Worm (Caenorhabditis elegans) whole organism, midembryonic: ENCODE results near the gene gstk-2.
"Not testable (repeated sequence)": the region's sequence is repeated elsewhere in the genome, so short reads cannot be mapped to it uniquely, and the experiment has no call there.

ENCODE experiments used
- T22C8.4 ChIP-seq: fragments of 200-800 bp; sonication (Bioruptor generic); IDR thresholded peaks from 2 replicates; pipeline ENCODE4 v1.3.6; 2022; ENCODE audit warnings: missing genetic modification characterization, missing compliant biosample characterization
- cog-1 ChIP-seq: sonication (generic microtip); optimal IDR thresholded peaks from 2 replicates; lab custom pipeline; 2016; ENCODE audit warnings: missing genetic modification characterization, missing compliant biosample characterization
- flt-1 ChIP-seq: fragments of 200-800 bp; sonication (Bioruptor generic); IDR thresholded peaks from 2 replicates; pipeline ENCODE4 v1.3.6; 2022; ENCODE audit warnings: missing genetic modification characterization, missing compliant biosample characterization
- klf-2 ChIP-seq: fragments of 200-800 bp; sonication (Bioruptor generic); conservative IDR thresholded peaks from 2 replicates; pipeline ENCODE4 v1.3.6; 2022; ENCODE audit warnings: missing genetic modification reagents, missing genetic modification characterization, missing compliant biosample characterization
- med-1 ChIP-seq: sonication (generic microtip); optimal IDR thresholded peaks from 2 replicates; lab custom pipeline; 2017; ENCODE audit warnings: missing genetic modification characterization, mild to moderate bottlenecking, missing compliant biosample characterization, antibody characterized with exemption, missing genetic modification reagents; ENCODE audit not compliant: insufficient read depth
- ref-1 ChIP-seq: fragments of 200-800 bp; sonication (Bioruptor generic); conservative IDR thresholded peaks from 2 replicates; pipeline ENCODE4 v1.3.6; 2022; ENCODE audit warnings: missing genetic modification reagents, missing genetic modification characterization, missing compliant biosample characterization
- tab-1 ChIP-seq: fragments of 200-800 bp; sonication (Bioruptor generic); IDR thresholded peaks from 2 replicates; pipeline ENCODE4 v1.3.6; 2022; ENCODE audit warnings: missing genetic modification characterization, missing compliant biosample characterization
- ztf-23 ChIP-seq: fragments of 200-800 bp; sonication (Bioruptor generic); IDR thresholded peaks from 2 replicates; pipeline ENCODE4 v1.3.6; 2022; ENCODE audit warnings: missing genetic modification reagents, missing genetic modification characterization, missing compliant biosample characterization
- ztf-29 ChIP-seq: fragments of 200-800 bp; sonication (Bioruptor generic); IDR thresholded peaks from 2 replicates; pipeline ENCODE4 v1.3.6; 2022; ENCODE audit warnings: missing genetic modification reagents, missing genetic modification characterization, missing compliant biosample characterization

The gstk-2 gene

ce11 chrIV:7258253-7258652, 16.2 kb upstream of the gstk-2 start, which contains the start of gene C06E4.6:
Gene C06E4.6 (minus strand): TSS chrIV:7258303.
- TF ChIP-seq klf-2 (GFP tag; lab: Robert Waterston, UW): no peak
- TF ChIP-seq med-1 (GFP tag; lab: Kevin White, UChicago): no peak
- TF ChIP-seq flt-1: no peak
- TF ChIP-seq ztf-29 (GFP tag; lab: Robert Waterston, UW): no peak
- TF ChIP-seq cog-1 (tag; lab: Kevin White, UChicago): no peak
- TF ChIP-seq ztf-23 (GFP tag; lab: Robert Waterston, UW): no peak
- TF ChIP-seq tab-1 (GFP tag; lab: Robert Waterston, UW): no peak
- no peak for TF ChIP-seq T22C8.4
- no peak for TF ChIP-seq ref-1 (GFP tag; lab: Robert Waterston, UW)

- TF ChIP-seq tab-1, ztf-29, ref-1 (GFP tag; lab: Robert Waterston, UW): not testable (repeated sequence)
Observed at ce11 chrIV:7254690-7255089, 12.6 kb upstream of the gstk-2 start, which contains the start of gene C06E4.5. Gene C06E4.5 (plus strand): TSS chrIV:7254990.

ce11 chrIV:7253271-7253670, 11.2 kb upstream of the gstk-2 start:
- TF ChIP-seq med-1 (GFP tag; lab: Kevin White, UChicago): no peak
- TF ChIP-seq ztf-29 (GFP tag; lab: Robert Waterston, UW): no peak
- TF ChIP-seq flt-1: no peak
- no peak for TF ChIP-seq tab-1 (GFP tag; lab: Robert Waterston, UW)
- no peak for TF ChIP-seq klf-2 (GFP tag; lab: Robert Waterston, UW)
- no peak for TF ChIP-seq T22C8.4
- TF ChIP-seq ref-1 (GFP tag; lab: Robert Waterston, UW): no peak

- no peak for TF ChIP-seq med-1 (GFP tag; lab: Kevin White, UChicago)
- no peak for TF ChIP-seq ztf-29 (GFP tag; lab: Robert Waterston, UW)
- no peak for TF ChIP-seq flt-1
Observed at ce11 chrIV:7250158-7250557, 8.1 kb upstream of the gstk-2 start, which contains the start of gene D2024.18. Gene D2024.18 (plus strand): TSS chrIV:7250458.

- not testable (repeated sequence) for TF ChIP-seq med-1 (GFP tag; lab: Kevin White, UChicago); ref-1 (GFP tag; lab: Robert Waterston, UW); T22C8.4
Observed at ce11 chrIV:7247243-7247642, 5.2 kb upstream of the gstk-2 start, which contains the start of gene D2024.1. Gene D2024.1 (plus strand): TSS chrIV:7247543.

ce11 chrIV:7246553-7246952, 4.5 kb upstream of the gstk-2 start, which contains the start of gene col-114:
Gene col-114 (minus strand): TSS chrIV:7246653.
- no peak for TF ChIP-seq ztf-29 (GFP tag; lab: Robert Waterston, UW)
- TF ChIP-seq med-1 (GFP tag; lab: Kevin White, UChicago): no peak
- TF ChIP-seq flt-1: no peak
- TF ChIP-seq cog-1 (tag; lab: Kevin White, UChicago): no peak
- TF ChIP-seq ref-1 (GFP tag; lab: Robert Waterston, UW): no peak
- no peak for TF ChIP-seq klf-2 (GFP tag; lab: Robert Waterston, UW)
- no peak for TF ChIP-seq T22C8.4
- TF ChIP-seq ztf-23 (GFP tag; lab: Robert Waterston, UW): no peak
- TF ChIP-seq tab-1 (GFP tag; lab: Robert Waterston, UW): no peak

- TF ChIP-seq ztf-29 (GFP tag; lab: Robert Waterston, UW) (no peak), med-1 (GFP tag; lab: Kevin White, UChicago) (no peak), cog-1 (tag; lab: Kevin White, UChicago) (no peak), klf-2 (GFP tag; lab: Robert Waterston, UW) (no peak), ztf-23 (GFP tag; lab: Robert Waterston, UW) (no peak), flt-1 (no peak), T22C8.4 (no peak), tab-1 (GFP tag; lab: Robert Waterston, UW) (no peak), ref-1 (GFP tag; lab: Robert Waterston, UW) (no peak)
Observed at ce11 chrIV:7245592-7245991, 3.5 kb upstream of the gstk-2 start.

- no peak for TF ChIP-seq ztf-29 (GFP tag; lab: Robert Waterston, UW)
- no peak for TF ChIP-seq flt-1
- no peak for TF ChIP-seq klf-2 (GFP tag; lab: Robert Waterston, UW)
- TF ChIP-seq med-1 (GFP tag; lab: Kevin White, UChicago): no peak
- TF ChIP-seq cog-1 (tag; lab: Kevin White, UChicago): no peak
- no peak for TF ChIP-seq tab-1 (GFP tag; lab: Robert Waterston, UW)
- no peak for TF ChIP-seq ref-1 (GFP tag; lab: Robert Waterston, UW)
- no peak for TF ChIP-seq ztf-23 (GFP tag; lab: Robert Waterston, UW)
- TF ChIP-seq T22C8.4: no peak
Observed at ce11 chrIV:7243913-7244312, 1.8 kb upstream of the gstk-2 start, which contains the start of gene afmd-1. Gene afmd-1 (plus strand): TSS chrIV:7244228.

ce11 chrIV:7240564-7240963, 1.5 kb downstream of the gstk-2 start:
- TF ChIP-seq med-1 (GFP tag; lab: Kevin White, UChicago): no peak
- TF ChIP-seq cog-1 (tag; lab: Kevin White, UChicago): no peak
- no peak for TF ChIP-seq ztf-23 (GFP tag; lab: Robert Waterston, UW)
- TF ChIP-seq ztf-29 (GFP tag; lab: Robert Waterston, UW): no peak
- TF ChIP-seq ref-1 (GFP tag; lab: Robert Waterston, UW): no peak
- TF ChIP-seq klf-2 (GFP tag; lab: Robert Waterston, UW): no peak
- TF ChIP-seq T22C8.4: no peak

- no peak for TF ChIP-seq T22C8.4
- TF ChIP-seq ztf-23 (GFP tag; lab: Robert Waterston, UW): no peak
- TF ChIP-seq klf-2 (GFP tag; lab: Robert Waterston, UW): no peak
- no peak for TF ChIP-seq cog-1 (tag; lab: Kevin White, UChicago)
- TF ChIP-seq flt-1: no peak
- TF ChIP-seq tab-1 (GFP tag; lab: Robert Waterston, UW): no peak
- no peak for TF ChIP-seq ztf-29 (GFP tag; lab: Robert Waterston, UW)
- no peak for TF ChIP-seq ref-1 (GFP tag; lab: Robert Waterston, UW)
- no peak for TF ChIP-seq med-1 (GFP tag; lab: Kevin White, UChicago)
Observed at ce11 chrIV:7237668-7238214, 4.3 kb downstream of the gstk-2 start, which contains the start of gene elo-3. Gene elo-3 (plus strand): TSS chrIV:7237718.
